Worm (Caenorhabditis elegans) whole organism, L1 larva: ENCODE data around the gene bra-1.

Experiments used
- alr-1 ChIP-seq: fragments of 200-800 bp; sonication (Bioruptor generic); optimal IDR thresholded peaks from 2 replicates; lab custom pipeline; 2018; ENCODE audit warnings: borderline replicate concordance, mild to moderate bottlenecking, missing genetic modification characterization, missing compliant biosample characterization
- ama-1 ChIP-seq: fragments of 150-350 bp; optimal IDR thresholded peaks from 2 replicates; lab custom pipeline; 2014
- fkh-10 ChIP-seq: sonication (generic microtip); optimal IDR thresholded peaks from 2 replicates; lab custom pipeline; 2017; ENCODE audit warnings: missing biosample characterization, missing genetic modification reagents, missing genetic modification characterization
- lin-13 ChIP-seq: fragments of 150-350 bp; optimal IDR thresholded peaks from 2 replicates; lab custom pipeline; 2014; ENCODE audit warnings: missing biosample characterization, missing genetic modification reagents, missing genetic modification characterization
- lin-39 ChIP-seq: fragments of 150-350 bp; optimal IDR thresholded peaks from 2 replicates; lab custom pipeline; 2014; ENCODE audit warnings: missing biosample characterization, missing genetic modification reagents, missing genetic modification characterization
- nhr-85 ChIP-seq: sonication (generic microtip); peaks from one replicate; lab custom pipeline; 2016; ENCODE audit warnings: missing genetic modification characterization, inconsistent platforms, missing compliant biosample characterization
- sptf-1 ChIP-seq: fragments of 150-350 bp; optimal IDR thresholded peaks from 2 replicates; lab custom pipeline; 2014; ENCODE audit warnings: missing biosample characterization, missing genetic modification characterization
- tbx-2 ChIP-seq: sonication (generic microtip); optimal IDR thresholded peaks from 2 replicates; lab custom pipeline; 2016; ENCODE audit warnings: missing genetic modification characterization, missing compliant biosample characterization
- unc-86 ChIP-seq: sonication (generic microtip); optimal IDR thresholded peaks from 2 replicates; lab custom pipeline; 2016; ENCODE audit warnings: missing genetic modification characterization, missing compliant biosample characterization

DNA sequence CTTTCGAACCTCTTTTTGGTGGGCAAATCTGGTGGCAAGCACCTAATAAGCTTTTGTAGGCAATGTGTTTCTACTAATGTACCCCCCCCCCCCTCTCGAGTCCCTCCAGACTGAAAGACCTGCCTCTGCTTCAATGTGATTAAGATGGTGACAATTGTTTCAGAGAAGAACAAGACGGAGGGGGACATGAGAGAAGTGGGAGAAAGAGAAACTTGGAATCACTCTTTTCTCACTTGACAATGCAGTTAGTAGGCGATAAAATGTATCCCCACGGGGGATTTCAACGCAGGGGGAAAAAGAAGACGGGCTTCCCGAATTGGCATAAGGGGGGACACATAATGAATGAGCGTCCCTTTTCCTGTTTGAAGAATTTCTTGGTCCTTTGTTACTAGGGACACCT lies 34.0 kb downstream of the bra-1 start:
- TF ChIP-seq lin-13 (GFP tag; lab: Kevin White, UChicago) = no peak
- TF ChIP-seq ama-1 (lab: Kevin White, UChicago) = no peak
- TF ChIP-seq unc-86 (tag; lab: Kevin White, UChicago) = no peak
- TF ChIP-seq lin-39 (tag; lab: Kevin White, UChicago) = no peak
- TF ChIP-seq sptf-1 = no peak
- TF ChIP-seq tbx-2 (tag; lab: Kevin White, UChicago) = no peak
- TF ChIP-seq fkh-10 (GFP tag; lab: Kevin White, UChicago) = no peak
- TF ChIP-seq nhr-85 (tag; lab: Kevin White, UChicago) = no peak
- no peak for TF ChIP-seq alr-1
